Fruit fly (Drosophila melanogaster) whole organism, embryonic: Measurements from ENCODE around the gene EndoGI.

Experiments used
- BEAF-32 ChIP-seq: fragments of 200-800 bp; sonication (Bioruptor generic); optimal IDR thresholded peaks from 3 replicates; lab custom pipeline; 2017; ENCODE audit warnings: missing biosample characterization, missing genetic modification characterization, mild to moderate bottlenecking, moderate library complexity, missing genetic modification reagents
- CG10209 ChIP-seq: fragments of 200-800 bp; sonication (Bioruptor generic); optimal IDR thresholded peaks from 3 replicates; lab custom pipeline; 2017; ENCODE audit warnings: missing biosample characterization, mild to moderate bottlenecking, missing genetic modification characterization, missing genetic modification reagents
- CG10366 ChIP-seq: fragments of 200-800 bp; sonication (Bioruptor generic); IDR thresholded peaks from 2 replicates; pipeline ENCODE4 v1.3.6; 2022; ENCODE audit warnings: missing biosample characterization, missing genetic modification characterization
- CG11247 ChIP-seq: fragments of 200-800 bp; sonication (Bioruptor generic); IDR thresholded peaks from 2 replicates; pipeline ENCODE4 v1.3.6; 2022; ENCODE audit warnings: missing biosample characterization, missing genetic modification characterization
- CG16863 ChIP-seq: fragments of 200-800 bp; sonication (Bioruptor generic); optimal IDR thresholded peaks from 3 replicates; lab custom pipeline; 2016; ENCODE audit warnings: missing biosample characterization, missing genetic modification characterization
- CG17186 ChIP-seq: fragments of 200-800 bp; sonication (Bioruptor generic); optimal IDR thresholded peaks from 3 replicates; lab custom pipeline; 2017; ENCODE audit warnings: missing biosample characterization, missing genetic modification reagents, missing genetic modification characterization
- CG17328 ChIP-seq: fragments of 200-800 bp; sonication (Bioruptor generic); IDR thresholded peaks from 2 replicates; pipeline ENCODE4 v1.3.6; 2022; ENCODE audit warnings: missing biosample characterization, missing genetic modification characterization
- CG17385 ChIP-seq: fragments of 200-800 bp; sonication (Bioruptor generic); optimal IDR thresholded peaks from 3 replicates; lab custom pipeline; 2018; ENCODE audit warnings: missing biosample characterization, mild to moderate bottlenecking, missing genetic modification characterization
- CG17912 ChIP-seq: fragments of 200-800 bp; sonication (Bioruptor generic); optimal IDR thresholded peaks from 2 replicates; lab custom pipeline; 2018; ENCODE audit warnings: missing biosample characterization, mild to moderate bottlenecking, missing genetic modification characterization
- CG3065 ChIP-seq: fragments of 200-800 bp; sonication (Bioruptor generic); optimal IDR thresholded peaks from 2 replicates; lab custom pipeline; 2016; ENCODE audit warnings: missing biosample characterization, missing genetic modification characterization
- CG4360 ChIP-seq: fragments of 200-800 bp; sonication (Bioruptor generic); IDR thresholded peaks from 2 replicates; pipeline ENCODE4 v1.3.6; 2022; ENCODE audit warnings: missing biosample characterization, missing genetic modification characterization
- CG5180 ChIP-seq: fragments of 200-800 bp; sonication (Bioruptor generic); optimal IDR thresholded peaks from 3 replicates; lab custom pipeline; 2017; ENCODE audit warnings: missing biosample characterization, missing genetic modification characterization, mild to moderate bottlenecking, moderate library complexity, missing genetic modification reagents
- CG6765 ChIP-seq: fragments of 200-800 bp; sonication (Bioruptor generic); optimal IDR thresholded peaks from 3 replicates; lab custom pipeline; 2017; ENCODE audit warnings: missing biosample characterization, mild to moderate bottlenecking, missing genetic modification characterization
- CG8290 ChIP-seq, 3 experiments: fragments of 200-800 bp; sonication (Bioruptor generic); optimal IDR thresholded peaks; 2 replicates each; lab custom pipeline; 2016 to 2019; ENCODE audit warnings: missing biosample characterization in 3 of 3, missing genetic modification characterization in 3 of 3, mild to moderate bottlenecking in 2 of 3, moderate library complexity in 1 of 3
- CG9797 ChIP-seq: fragments of 200-800 bp; sonication (Bioruptor generic); optimal IDR thresholded peaks from 3 replicates; lab custom pipeline; 2018; ENCODE audit warnings: missing biosample characterization, mild to moderate bottlenecking, missing genetic modification characterization
- Ets97D ChIP-seq: fragments of 200-800 bp; sonication (Bioruptor generic); optimal IDR thresholded peaks from 3 replicates; lab custom pipeline; 2016; ENCODE audit warnings: missing biosample characterization, missing genetic modification characterization
- Fer1 ChIP-seq: fragments of 200-800 bp; sonication (Bioruptor generic); optimal IDR thresholded peaks from 2 replicates; lab custom pipeline; 2017; ENCODE audit warnings: missing biosample characterization, mild to moderate bottlenecking, missing genetic modification characterization
- HHEX ChIP-seq: fragments of 200-800 bp; sonication (Bioruptor generic); optimal IDR thresholded peaks from 3 replicates; lab custom pipeline; 2017; ENCODE audit warnings: missing biosample characterization, mild to moderate bottlenecking, missing genetic modification characterization, missing genetic modification reagents
- HmgZ ChIP-seq: fragments of 200-800 bp; sonication (Bioruptor generic); optimal IDR thresholded peaks from 2 replicates; lab custom pipeline; 2018; ENCODE audit warnings: missing biosample characterization, mild to moderate bottlenecking, missing genetic modification characterization
- Hsf ChIP-seq: fragments of 200-800 bp; sonication (Bioruptor generic); optimal IDR thresholded peaks from 3 replicates; lab custom pipeline; 2016; ENCODE audit warnings: missing biosample characterization, missing genetic modification characterization
- Lpt ChIP-seq: fragments of >200 bp; optimal IDR thresholded peaks from 2 replicates; lab custom pipeline; 2018; ENCODE audit warnings: missing biosample characterization, missing genetic modification characterization
- MBD-R2 ChIP-seq: fragments of 200-800 bp; sonication (Bioruptor generic); IDR thresholded peaks from 2 replicates; pipeline ENCODE4 v1.3.6; 2022; ENCODE audit warnings: missing biosample characterization, missing genetic modification characterization
- Med ChIP-seq: fragments of 200-800 bp; sonication (Bioruptor generic); peaks from one replicate; lab custom pipeline; 2016; ENCODE audit warnings: missing biosample characterization, missing genetic modification characterization, mild to moderate bottlenecking, inconsistent platforms, moderate library complexity
- Oli ChIP-seq: fragments of 200-800 bp; sonication (Bioruptor generic); optimal IDR thresholded peaks from 2 replicates; lab custom pipeline; 2018; ENCODE audit warnings: missing biosample characterization, mild to moderate bottlenecking, missing genetic modification characterization, moderate library complexity
- Ptx1 ChIP-seq: fragments of 200-800 bp; sonication (Bioruptor generic); IDR thresholded peaks from 2 replicates; pipeline ENCODE4 v1.3.6; 2022; ENCODE audit warnings: missing biosample characterization, missing genetic modification characterization
- Scr ChIP-seq: fragments of 200-800 bp; sonication (Bioruptor generic); IDR thresholded peaks from 2 replicates; pipeline ENCODE4 v1.3.6; 2022; ENCODE audit warnings: missing biosample characterization, missing genetic modification characterization; ENCODE audit not compliant: partially characterized antibody
- Six4 ChIP-seq: fragments of 200-800 bp; sonication (Bioruptor generic); optimal IDR thresholded peaks from 2 replicates; lab custom pipeline; 2016; ENCODE audit warnings: missing biosample characterization, missing genetic modification characterization
- Xbp1 ChIP-seq: fragments of 200-800 bp; sonication (Bioruptor generic); optimal IDR thresholded peaks from 3 replicates; lab custom pipeline; 2016; ENCODE audit warnings: missing biosample characterization, mild to moderate bottlenecking, missing genetic modification characterization
- ara ChIP-seq: fragments of 200-800 bp; sonication (Bioruptor generic); IDR thresholded peaks from 2 replicates; pipeline ENCODE4 v1.3.6; 2022; ENCODE audit warnings: missing biosample characterization, missing genetic modification characterization
- bowl ChIP-seq: fragments of 200-800 bp; sonication (Bioruptor generic); IDR thresholded peaks from 2 replicates; pipeline ENCODE4 v1.3.6; 2022; ENCODE audit warnings: missing biosample characterization, missing genetic modification characterization
- da ChIP-seq: fragments of 200-800 bp; sonication (Bioruptor generic); optimal IDR thresholded peaks from 2 replicates; lab custom pipeline; 2016; ENCODE audit warnings: missing biosample characterization, missing genetic modification characterization
- dm ChIP-seq: fragments of 200-800 bp; sonication (Bioruptor generic); optimal IDR thresholded peaks from 3 replicates; lab custom pipeline; 2016; ENCODE audit warnings: missing biosample characterization, missing genetic modification characterization
- dmrt11E ChIP-seq: fragments of 200-800 bp; sonication (Bioruptor generic); optimal IDR thresholded peaks from 3 replicates; lab custom pipeline; 2018; ENCODE audit warnings: missing biosample characterization, mild to moderate bottlenecking, missing genetic modification characterization, moderate library complexity
- exex ChIP-seq: fragments of 200-800 bp; sonication (Bioruptor generic); optimal IDR thresholded peaks from 4 replicates; lab custom pipeline; 2018; ENCODE audit warnings: missing biosample characterization, mild to moderate bottlenecking, missing genetic modification characterization, moderate library complexity
- fru ChIP-seq: fragments of >200 bp; optimal IDR thresholded peaks from 2 replicates; lab custom pipeline; 2017
- grau ChIP-seq: fragments of 200-800 bp; optimal IDR thresholded peaks from 3 replicates; lab custom pipeline; 2019; ENCODE audit warnings: missing biosample characterization, mild to moderate bottlenecking, missing genetic modification characterization, moderate library complexity
- gro ChIP-seq: fragments of 200-800 bp; sonication (Bioruptor generic); optimal IDR thresholded peaks from 2 replicates; lab custom pipeline; 2016; ENCODE audit warnings: missing biosample characterization, missing genetic modification characterization
- her ChIP-seq: fragments of 200-800 bp; sonication (Bioruptor generic); optimal IDR thresholded peaks from 2 replicates; lab custom pipeline; 2016; ENCODE audit warnings: missing biosample characterization, missing genetic modification characterization
- kni ChIP-seq: fragments of 200-800 bp; sonication (Bioruptor generic); optimal IDR thresholded peaks from 3 replicates; lab custom pipeline; 2017; ENCODE audit warnings: mild to moderate bottlenecking, missing biosample characterization, missing genetic modification reagents, missing genetic modification characterization
- nmo ChIP-seq: fragments of 200-800 bp; sonication (Bioruptor generic); optimal IDR thresholded peaks from 2 replicates; lab custom pipeline; 2018; ENCODE audit warnings: missing biosample characterization, mild to moderate bottlenecking, missing genetic modification characterization, moderate library complexity
- pzg ChIP-seq: fragments of 200-800 bp; sonication (Bioruptor generic); optimal IDR thresholded peaks from 3 replicates; lab custom pipeline; 2018; ENCODE audit warnings: missing biosample characterization, mild to moderate bottlenecking, missing genetic modification characterization, moderate library complexity
- row ChIP-seq: fragments of 200-800 bp; sonication (Bioruptor generic); IDR thresholded peaks from 3 replicates; pipeline ENCODE4 v1.3.6; 2022; ENCODE audit warnings: missing biosample characterization, missing genetic modification characterization
- sens-2 ChIP-seq: fragments of 200-800 bp; sonication (Bioruptor generic); IDR thresholded peaks from 2 replicates; pipeline ENCODE4 v1.3.6; 2022; ENCODE audit warnings: missing biosample characterization, missing genetic modification characterization
- sisA ChIP-seq: fragments of 200-800 bp; sonication (Bioruptor generic); IDR thresholded peaks from 2 replicates; pipeline ENCODE4 v1.3.6; 2022; ENCODE audit warnings: missing biosample characterization, missing genetic modification characterization
- slou ChIP-seq: fragments of 200-800 bp; sonication (Bioruptor generic); optimal IDR thresholded peaks from 3 replicates; lab custom pipeline; 2016; ENCODE audit warnings: missing biosample characterization, missing genetic modification characterization

EndoGI gene

dm6 chr2L:16302773-16303279 lies 45.3 kb downstream of the EndoGI start, which contains the start of gene GMF (continued):
- TF ChIP-seq Ets97D (peak; percentile 45), CG5180 (GFP tag; lab: Kevin White, UChicago) (no peak), Oli (tag; lab: Kevin White, UChicago) (no peak), CG8290 (GFP tag; optimal IDR thresholded peaks at IDR 0.05; lab: Kevin White, UChicago) (peak; percentile 41), CG8290 (tag; optimal IDR thresholded peaks at IDR 0.05; lab: Kevin White, UChicago) (no peak), sisA (GFP tag; lab: Robert Waterston, UW) (no peak), Scr (GFP tag; lab: Robert Waterston, UW) (peak; percentile 44; the same call in 1 of the 2 replicates), MBD-R2 (GFP tag; lab: Robert Waterston, UW) (peak; percentile 65), slou (no peak), bowl (GFP tag; lab: Robert Waterston, UW) (no peak), CG17186 (GFP tag; lab: Kevin White, UChicago) (no peak), her (no peak), fru (no peak), grau (tag; lab: Kevin White, UChicago) (peak; percentile 43), nmo (peak; percentile 75), Six4 (peak; percentile 6), dmrt11E (peak; percentile 60), Lpt (GFP tag; lab: Kevin White, UChicago) (no peak), CG3065 (GFP tag; lab: Kevin White, UChicago) (peak; percentile 5), Hsf (peak; percentile 25), HHEX (GFP tag; lab: Kevin White, UChicago) (no peak), da (GFP tag; lab: Kevin White, UChicago) (no peak), sens-2 (GFP tag; lab: Robert Waterston, UW) (no peak), exex (tag; lab: Kevin White, UChicago) (peak; percentile 41), gro (GFP tag; lab: Kevin White, UChicago) (no peak), CG6765 (GFP tag; lab: Kevin White, UChicago) (no peak), ara (no peak), CG9797 (GFP tag; lab: Kevin White, UChicago) (peak; percentile 60), dm (no peak), CG10209 (peak; percentile 10), CG17328 (GFP tag; lab: Robert Waterston, UW) (peak; percentile 52; the same call in 1 of the 2 replicates), BEAF-32 (GFP tag; lab: Kevin White, UChicago) (peak; percentile 67), Ptx1 (GFP tag; lab: Robert Waterston, UW) (0 out of 2 replicates have a peak, but pooled peaks have one; percentile 25), Med (GFP tag; lab: Kevin White, UChicago) (peak; percentile 63), Xbp1 (GFP tag; lab: Kevin White, UChicago) (peak; percentile 43), HmgZ (tag; lab: Kevin White, UChicago) (no peak), CG10366 (no peak), CG11247 (GFP tag; lab: Robert Waterston, UW) (no peak), kni (GFP tag; lab: Kevin White, UChicago) (no peak), pzg (GFP tag; lab: Kevin White, UChicago) (peak; percentile 60), CG17385 (GFP tag; lab: Kevin White, UChicago) (peak; percentile 38), Fer1 (GFP tag; lab: Kevin White, UChicago) (peak; percentile 2), row (GFP tag; lab: Robert Waterston, UW) (peak; percentile 78), CG16863 (GFP tag; lab: Kevin White, UChicago) (peak; percentile 1), CG4360 (no peak), CG17912 (GFP tag; lab: Kevin White, UChicago) (no peak)
